Worm (Caenorhabditis elegans): Measurements from ENCODE around the gene F15E6.9.

The F15E6.9 gene

ce11 chrIV:4290472-4290871, 8.4 kb downstream of the F15E6.9 start, which contains the start of gene dct-7:
Gene dct-7 (minus strand): TSS chrIV:4290572.
- TF ChIP-seq pax-1 (tag; optimal IDR thresholded peaks at IDR 0.05) (no peak), C08G9.2 (tag; optimal IDR thresholded peaks at IDR 0.05) (no peak), dmd-4 (tag; optimal IDR thresholded peaks at IDR 0.05; ENCODE audit: borderline replicate concordance) (no peak), T23F11.4 (GFP tag; optimal IDR thresholded peaks at IDR 0.05) (no peak), npax-4 (tag; optimal IDR thresholded peaks at IDR 0.05) (no peak), rnt-1 (tag; optimal IDR thresholded peaks at IDR 0.05) (no peak), nhr-232 (tag; optimal IDR thresholded peaks at IDR 0.05) (no peak), hlh-6 (tag; optimal IDR thresholded peaks at IDR 0.05) (no peak), syd-9 (tag; optimal IDR thresholded peaks at IDR 0.05) (no peak), ceh-14 (tag; optimal IDR thresholded peaks at IDR 0.05) (no peak), Y22D7AL.16 (tag; optimal IDR thresholded peaks at IDR 0.05) (no peak), pat-9 (tag; optimal IDR thresholded peaks at IDR 0.05) (no peak), che-1 (tag; optimal IDR thresholded peaks at IDR 0.05) (no peak), K09A11.1 (tag; optimal IDR thresholded peaks at IDR 0.05; ENCODE audit: insufficient read depth) (no peak), pha-4 (tag; optimal IDR thresholded peaks at IDR 0.05) (no peak), elt-2 (tag; optimal IDR thresholded peaks at IDR 0.05) (no peak), lin-11 (tag; optimal IDR thresholded peaks at IDR 0.05) (no peak), fkh-6 (tag; optimal IDR thresholded peaks at IDR 0.05) (no peak), odd-2 (tag; optimal IDR thresholded peaks at IDR 0.05) (no peak)

ce11 chrIV:4289267-4289666, 9.6 kb downstream of the F15E6.9 start, which contains the start of gene F15E6.5:
Gene F15E6.5 (plus strand): TSS chrIV:4289567.
- TF ChIP-seq pros-1 (tag; optimal IDR thresholded peaks at IDR 0.05) (no peak), unc-42 (tag; optimal IDR thresholded peaks at IDR 0.05) (no peak), pha-2 (tag; optimal IDR thresholded peaks at IDR 0.05) (no peak), ztf-16 (tag; optimal IDR thresholded peaks at IDR 0.05) (no peak), elt-2 (tag; optimal IDR thresholded peaks at IDR 0.05) (no peak), C08G9.2 (tag; optimal IDR thresholded peaks at IDR 0.05) (no peak), K09A11.1 (tag; optimal IDR thresholded peaks at IDR 0.05; ENCODE audit: insufficient read depth) (no peak)

ce11 chrIV:4288332-4288731, 10.6 kb downstream of the F15E6.9 start, which contains the start of gene srv-4:
Gene srv-4 (minus strand): TSS chrIV:4288432.
- TF ChIP-seq T23F11.4 (GFP tag; optimal IDR thresholded peaks at IDR 0.05) = no peak

ce11 chrIV:4284989-4285388, 13.9 kb downstream of the F15E6.9 start:
- peak; percentile 42 for TF ChIP-seq elt-2 (tag; optimal IDR thresholded peaks at IDR 0.05)
- TF ChIP-seq C08G9.2 (tag; optimal IDR thresholded peaks at IDR 0.05) = no peak

ce11 chrIV:4284020-4284419, 14.9 kb downstream of the F15E6.9 start, which contains the start of gene F15E6.6:
Gene F15E6.6 (minus strand): TSS chrIV:4284120.
- no peak for TF ChIP-seq ceh-48 (tag; optimal IDR thresholded peaks at IDR 0.05)
- TF ChIP-seq pax-1 (tag; optimal IDR thresholded peaks at IDR 0.05) = no peak
- TF ChIP-seq unc-55 (GFP tag; optimal IDR thresholded peaks at IDR 0.05) = no peak
- TF ChIP-seq nhr-11 (tag; optimal IDR thresholded peaks at IDR 0.05) = no peak
- TF ChIP-seq pat-9 (tag; optimal IDR thresholded peaks at IDR 0.05) = no peak
- no peak for TF ChIP-seq ceh-22 (tag; optimal IDR thresholded peaks at IDR 0.05)

ce11 chrIV:4277694-4278093, 21.2 kb downstream of the F15E6.9 start, which contains the start of gene nhr-78:
Gene nhr-78 (minus strand): TSS chrIV:4277875.
- TF ChIP-seq K09A11.1 (tag; optimal IDR thresholded peaks at IDR 0.05; ENCODE audit: insufficient read depth) (no peak), pag-3 (tag; optimal IDR thresholded peaks at IDR 0.05; ENCODE audit: borderline replicate concordance) (no peak), ceh-2 (tag; optimal IDR thresholded peaks at IDR 0.05) (no peak)

- TF ChIP-seq ztf-16 (tag; optimal IDR thresholded peaks at IDR 0.05) (no peak), ceh-22 (tag; optimal IDR thresholded peaks at IDR 0.05) (no peak), rnt-1 (tag; optimal IDR thresholded peaks at IDR 0.05) (no peak), ahr-1 (tag; optimal IDR thresholded peaks at IDR 0.05) (no peak), ama-1 (optimal IDR thresholded peaks at IDR 0.05) (no peak), pag-3 (tag; optimal IDR thresholded peaks at IDR 0.05; ENCODE audit: borderline replicate concordance) (no peak), elt-2 (tag; optimal IDR thresholded peaks at IDR 0.05) (no peak), hlh-13 (GFP tag; optimal IDR thresholded peaks at IDR 0.05) (no peak), fax-1 (tag; optimal IDR thresholded peaks at IDR 0.05) (no peak), K09A11.1 (tag; optimal IDR thresholded peaks at IDR 0.05; ENCODE audit: insufficient read depth) (no peak)
Measured at ce11 chrIV:4272167-4272566, 26.7 kb downstream of the F15E6.9 start, which contains the start of gene F36A4.1. Gene F36A4.1 (plus strand): TSS chrIV:4272467.

Data from whole organism, late embryonic.